Worm (Caenorhabditis elegans): Measurements from ENCODE around the gene dpy-21.

ce11 chrV:17921423-17921822, 27.6 kb downstream of the dpy-21 start, which contains the start of gene E01B7.2:
- peak; percentile 5 for TF ChIP-seq nhr-237 (tag; optimal IDR thresholded peaks at IDR 0.05)
- TF ChIP-seq mdl-1 (tag; optimal IDR thresholded peaks at IDR 0.05), result peak in 1 of 2 experiments; percentile 68
- TF ChIP-seq blmp-1 (tag; optimal IDR thresholded peaks at IDR 0.05), result peak; percentile 74
- TF ChIP-seq nhr-19 (GFP tag; conservative IDR thresholded peaks at IDR 0.05), result peak; percentile 80
- TF ChIP-seq aly-2 (tag; optimal IDR thresholded peaks at IDR 0.05), result peak; percentile 96
- TF ChIP-seq unc-62 (GFP tag; optimal IDR thresholded peaks at IDR 0.05), result no peak
- no peak for TF ChIP-seq ceh-63 (GFP tag; optimal IDR thresholded peaks at IDR 0.05)
- peak; percentile 33; the same call in 1 of the 2 replicates for TF ChIP-seq ceh-88 (GFP tag; IDR thresholded peaks at IDR 0.05)
- TF ChIP-seq nhr-90 (tag; optimal IDR thresholded peaks at IDR 0.05; ENCODE audit: poor library complexity), result peak; percentile 82
- peak; percentile 86 for TF ChIP-seq tbx-2 (tag; optimal IDR thresholded peaks at IDR 0.05)
- TF ChIP-seq fkh-4 (tag; optimal IDR thresholded peaks at IDR 0.05; ENCODE audit: borderline replicate concordance), result no peak
- TF ChIP-seq snpc-4 (tag; optimal IDR thresholded peaks at IDR 0.05), result peak; percentile 73
